Worm (Caenorhabditis elegans) whole organism, young adult: ENCODE results near the gene srab-18.

Experiments
- B0336.3 ChIP-seq: fragments of 200-800 bp; sonication (Bioruptor generic); IDR thresholded peaks from 2 replicates; pipeline ENCODE4 v1.3.6; 2022; ENCODE audit warnings: missing genetic modification characterization, missing compliant biosample characterization
- ceh-79 ChIP-seq: sonication (generic microtip); optimal IDR thresholded peaks from 2 replicates; lab custom pipeline; 2017; ENCODE audit warnings: mild to moderate bottlenecking, missing genetic modification characterization, missing compliant biosample characterization
- lag-1 ChIP-seq: fragments of 200-800 bp; sonication (Bioruptor generic); IDR thresholded peaks from 2 replicates; pipeline ENCODE4 v1.3.6; 2022; ENCODE audit warnings: missing genetic modification reagents, missing genetic modification characterization, missing compliant biosample characterization
- lsl-1 ChIP-seq: fragments of 200-800 bp; sonication (Bioruptor generic); optimal IDR thresholded peaks from 2 replicates; lab custom pipeline; 2018; ENCODE audit warnings: mild to moderate bottlenecking, missing genetic modification characterization, moderate library complexity, missing compliant biosample characterization
- mcd-1 ChIP-seq: fragments of 200-800 bp; sonication (Bioruptor generic); IDR thresholded peaks from 2 replicates; pipeline ENCODE4 v1.3.6; 2022; ENCODE audit warnings: missing genetic modification reagents, missing genetic modification characterization, missing compliant biosample characterization
- pha-4 ChIP-seq: fragments of 150-350 bp; sonication (generic microtip); optimal IDR thresholded peaks from 2 replicates; lab custom pipeline; 2014; ENCODE audit warnings: missing biosample characterization, missing genetic modification reagents, missing genetic modification characterization

DNA sequence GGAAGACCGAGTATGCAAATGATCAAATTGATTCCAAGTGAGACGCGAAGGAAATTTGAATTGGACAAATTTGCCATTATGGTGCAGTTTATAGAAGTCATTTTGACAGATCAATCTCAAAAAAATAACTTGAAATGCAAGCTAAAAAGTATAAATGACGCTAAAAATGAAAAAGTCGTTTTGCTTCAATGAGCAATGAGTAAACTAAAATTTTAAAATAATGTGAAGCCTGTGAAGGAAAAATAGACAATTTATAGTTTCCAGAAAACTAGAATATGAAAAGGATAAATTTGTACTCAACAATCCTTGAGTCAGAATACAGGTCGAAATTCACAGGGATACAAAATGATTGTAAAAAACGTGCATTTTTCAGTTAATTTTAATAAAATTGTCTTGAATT is 2.9 kb downstream of the srab-18 start, which contains the start of gene srab-17:
- TF ChIP-seq pha-4 (tag; lab: Kevin White, UChicago) (no peak), lag-1 (GFP tag; lab: Robert Waterston, UW) (no peak), mcd-1 (GFP tag; lab: Robert Waterston, UW) (no peak), lsl-1 (GFP tag; lab: Kevin White, UChicago) (no peak), B0336.3 (GFP tag; lab: Robert Waterston, UW) (no peak), ceh-79 (tag; lab: Kevin White, UChicago) (no peak)
